Worm (Caenorhabditis elegans): ENCODE results near the gene C27A7.5.
"Not testable (repeated sequence)": the region's sequence is repeated elsewhere in the genome, so short reads cannot be mapped to it uniquely, and the experiment has no call there.

C27A7.5 gene

DNA sequence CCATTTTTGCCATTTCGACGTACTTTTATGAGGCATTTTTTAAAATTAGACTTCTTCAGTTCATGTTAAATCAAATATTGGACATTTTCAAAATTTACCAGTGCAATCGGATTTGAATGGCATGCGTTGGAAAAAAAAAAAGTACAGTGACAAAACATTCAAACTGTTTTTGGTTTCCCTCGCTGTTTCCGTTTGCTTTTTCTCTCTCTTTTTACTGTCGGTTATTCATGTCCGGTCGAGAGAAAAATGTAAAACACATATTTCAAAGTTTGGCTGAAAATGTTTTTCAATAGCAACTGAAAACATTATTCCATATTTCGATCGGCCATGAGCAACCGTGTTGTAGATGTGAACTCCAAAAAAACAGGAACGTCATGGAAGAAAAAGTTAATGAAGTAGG is 21.5 kb downstream of the C27A7.5 start, which contains the start of gene C27A7.3:
TSS of gene C27A7.3 (plus strand) at position 301 of the 400 bp plus-strand sequence.
- TF ChIP-seq W03F9.2 (tag; optimal IDR thresholded peaks at IDR 0.05): no peak
- TF ChIP-seq him-1 (tag; optimal IDR thresholded peaks at IDR 0.05): no peak
- no peak for TF ChIP-seq dao-5 (tag; optimal IDR thresholded peaks at IDR 0.05)

DNA sequence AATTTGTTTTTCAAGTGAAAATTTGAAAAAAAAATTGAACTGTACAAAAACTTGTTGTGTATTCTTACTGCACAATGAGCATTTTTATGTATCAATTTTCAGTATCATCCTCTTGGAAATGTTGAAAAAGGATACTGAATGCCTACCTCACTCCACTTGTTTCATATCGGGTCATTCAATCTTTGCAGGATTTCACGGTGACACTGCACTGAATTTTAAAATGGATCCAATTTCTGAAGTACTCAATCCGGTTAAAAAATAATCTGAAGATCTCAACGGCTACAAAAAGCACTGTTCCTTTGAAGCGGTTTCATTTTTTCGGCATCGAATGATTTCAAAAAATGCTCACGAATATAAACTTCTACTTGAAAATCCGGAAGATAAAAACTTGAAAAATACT is 24.2 kb downstream of the C27A7.5 start:
- TF ChIP-seq him-1 (tag; optimal IDR thresholded peaks at IDR 0.05) (no peak), W03F9.2 (tag; optimal IDR thresholded peaks at IDR 0.05) (no peak), dao-5 (tag; optimal IDR thresholded peaks at IDR 0.05) (no peak)

DNA sequence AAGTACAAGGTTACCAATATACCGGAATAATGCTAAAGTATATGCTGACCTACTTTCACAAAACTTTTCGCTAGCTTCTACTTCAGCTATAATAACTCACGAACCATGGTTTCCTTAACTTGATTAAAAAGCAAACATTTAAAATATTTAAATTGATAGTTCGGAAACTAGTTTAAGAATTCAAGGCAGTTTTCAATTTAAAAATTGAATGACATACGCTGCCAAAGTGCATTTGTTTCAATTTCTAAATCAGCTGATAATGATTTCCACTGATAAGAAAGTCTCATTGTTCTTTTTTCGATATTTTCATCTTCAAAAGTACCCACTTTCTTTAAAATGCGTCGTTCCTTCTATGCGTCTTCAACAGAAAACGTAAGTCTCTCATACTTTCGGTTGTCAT is 31.0 kb downstream of the C27A7.5 start, which contains the start of gene enpp-1:
TSS of gene enpp-1 (plus strand) at position 301 of the 400 bp plus-strand sequence.
- TF ChIP-seq W03F9.2, dao-5, him-1 (tag; optimal IDR thresholded peaks at IDR 0.05): not testable (repeated sequence)

DNA sequence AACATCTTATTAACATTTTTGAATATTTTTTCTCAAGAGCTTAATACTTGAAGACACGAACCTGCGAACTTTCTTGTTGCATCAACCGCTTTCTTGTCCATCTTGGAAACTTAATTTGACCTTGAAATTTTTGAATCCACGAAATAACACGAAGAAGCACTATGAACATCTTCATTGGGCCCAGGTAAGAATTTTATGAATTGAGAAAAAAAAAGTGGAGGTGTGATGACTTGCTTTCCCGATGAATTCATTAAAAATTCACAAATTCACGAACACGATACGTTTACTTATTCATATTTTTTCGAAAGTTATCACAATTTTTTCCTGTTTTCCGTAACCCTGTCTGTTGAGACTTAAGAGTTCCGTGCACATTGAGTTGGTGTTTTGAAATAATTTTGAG is 31.4 kb downstream of the C27A7.5 start, which contains the start of gene C27A7.6:
TSS of gene C27A7.6 (minus strand) at position 101 of the 400 bp plus-strand sequence.
- not testable (repeated sequence) for TF ChIP-seq W03F9.2, him-1, dao-5 (tag; optimal IDR thresholded peaks at IDR 0.05)

DNA sequence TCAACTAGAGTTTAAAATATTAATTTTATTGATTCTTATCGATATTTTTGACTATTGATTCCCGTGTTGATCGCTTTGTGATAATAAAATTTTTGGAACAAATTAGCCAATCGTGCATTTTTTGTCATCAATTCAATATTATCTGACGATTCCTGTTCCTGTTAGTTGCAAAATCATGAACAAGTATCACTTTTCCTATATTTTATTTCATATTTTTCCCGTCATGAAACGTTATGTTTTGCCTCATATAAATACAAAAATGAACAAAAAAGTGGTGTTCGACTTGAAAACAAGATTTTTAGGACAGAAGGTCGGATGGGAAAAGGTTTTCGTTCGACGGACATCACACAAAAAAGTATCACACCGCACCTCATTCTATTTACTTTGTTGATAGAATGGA is 40.8 kb downstream of the C27A7.5 start, which contains the start of gene C13C4.6:
TSS of gene C13C4.6 (plus strand) at position 301 of the 400 bp plus-strand sequence.
- no peak for TF ChIP-seq him-1 (tag; optimal IDR thresholded peaks at IDR 0.05)

DNA sequence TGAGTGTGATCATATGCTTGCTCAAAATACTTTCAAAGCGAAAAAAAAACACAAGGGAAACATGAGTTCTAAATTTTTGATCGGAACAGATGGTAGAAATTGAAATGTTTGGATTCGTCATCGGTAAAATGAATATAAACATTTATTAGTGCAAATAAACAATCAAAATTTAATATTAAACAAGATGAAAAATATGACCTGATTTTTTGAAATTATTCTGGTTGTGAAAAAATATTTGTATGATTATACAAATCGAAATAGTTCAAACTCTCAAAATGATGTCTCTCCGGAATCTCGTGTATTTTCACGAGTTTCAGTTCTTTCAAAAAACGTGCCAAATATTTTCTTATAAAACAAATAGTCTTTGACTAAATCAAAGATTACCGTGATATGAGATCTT is 41.7 kb downstream of the C27A7.5 start, which contains the start of gene C13C4.7:
TSS of gene C13C4.7 (minus strand) at position 101 of the 400 bp plus-strand sequence.
- TF ChIP-seq dao-5 (tag; optimal IDR thresholded peaks at IDR 0.05) (no peak), W03F9.2 (tag; optimal IDR thresholded peaks at IDR 0.05) (no peak), him-1 (tag; optimal IDR thresholded peaks at IDR 0.05) (no peak)

DNA sequence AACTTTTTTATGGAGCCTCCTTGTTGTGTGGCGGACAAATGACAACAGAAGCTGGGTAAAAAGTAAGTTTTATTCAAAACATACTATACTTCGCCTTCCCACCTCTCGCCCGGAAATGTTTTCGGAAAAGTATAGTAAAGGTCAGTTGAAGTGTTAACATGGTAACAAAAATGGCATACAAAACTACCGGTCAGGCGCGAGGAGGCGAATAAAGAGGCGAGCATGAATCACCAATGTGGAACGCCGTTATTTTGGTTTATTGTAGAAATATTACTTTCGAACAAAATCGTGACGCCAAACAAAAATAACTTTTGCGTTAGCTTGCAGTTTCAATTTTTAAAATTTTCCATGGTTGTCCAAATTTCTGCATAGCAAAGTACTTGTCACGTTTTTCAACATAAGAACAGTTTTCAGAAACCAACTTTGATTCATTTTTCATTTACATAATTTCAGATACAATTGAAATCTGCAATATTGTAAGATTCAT is 44.5 kb downstream of the C27A7.5 start, which contains the start of gene C13C4.8:
TSS of gene C13C4.8 (plus strand) at position 437 of the 487 bp plus-strand sequence.
- no peak for TF ChIP-seq W03F9.2 (tag; optimal IDR thresholded peaks at IDR 0.05)
- no peak for TF ChIP-seq him-1 (tag; optimal IDR thresholded peaks at IDR 0.05)
- TF ChIP-seq dao-5 (tag; optimal IDR thresholded peaks at IDR 0.05): no peak

DNA sequence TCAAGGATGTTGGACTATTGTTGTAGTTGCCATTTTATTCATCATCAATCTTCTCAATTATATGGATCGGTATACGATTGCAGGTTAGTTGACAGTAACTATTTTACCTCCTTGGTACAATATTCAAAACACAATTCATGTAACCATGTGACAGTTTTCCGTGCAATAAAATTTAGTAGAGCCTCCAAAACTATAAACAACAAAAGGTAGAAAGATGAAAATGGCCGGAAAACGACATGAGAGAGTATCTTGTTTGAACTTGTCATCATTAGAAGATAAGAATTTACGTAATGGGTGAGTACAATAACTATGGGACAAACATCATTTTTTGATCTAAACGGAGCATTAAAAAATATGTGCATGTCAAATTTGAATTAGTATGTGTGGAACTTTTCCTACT is 47.0 kb downstream of the C27A7.5 start:
- TF ChIP-seq dao-5 (tag; optimal IDR thresholded peaks at IDR 0.05): no peak
- no peak for TF ChIP-seq him-1 (tag; optimal IDR thresholded peaks at IDR 0.05)
- TF ChIP-seq W03F9.2 (tag; optimal IDR thresholded peaks at IDR 0.05): no peak

DNA sequence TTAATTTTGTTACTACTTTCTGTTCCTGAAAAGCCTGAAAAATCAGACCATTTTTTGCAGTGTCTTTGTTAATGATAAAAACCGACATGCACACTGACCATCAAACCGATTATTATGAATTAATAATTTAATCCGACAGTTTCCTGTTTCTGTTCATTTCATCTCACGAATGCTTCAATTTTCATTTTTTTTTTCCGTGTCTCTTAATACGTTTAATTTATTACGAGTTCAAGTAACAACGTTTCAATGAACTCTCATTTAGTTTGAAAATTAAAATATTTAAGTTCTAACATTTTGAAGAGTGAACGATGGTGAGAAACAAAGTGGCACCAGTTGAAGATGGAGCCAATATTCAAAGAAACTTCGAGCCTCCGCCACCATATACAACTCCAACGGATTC is 47.4 kb downstream of the C27A7.5 start, which contains the start of gene spin-1:
TSS of gene spin-1 (plus strand) at position 301 of the 400 bp plus-strand sequence.
- TF ChIP-seq W03F9.2 (tag; optimal IDR thresholded peaks at IDR 0.05) (no peak), dao-5 (tag; optimal IDR thresholded peaks at IDR 0.05) (no peak), him-1 (tag; optimal IDR thresholded peaks at IDR 0.05) (no peak)

DNA sequence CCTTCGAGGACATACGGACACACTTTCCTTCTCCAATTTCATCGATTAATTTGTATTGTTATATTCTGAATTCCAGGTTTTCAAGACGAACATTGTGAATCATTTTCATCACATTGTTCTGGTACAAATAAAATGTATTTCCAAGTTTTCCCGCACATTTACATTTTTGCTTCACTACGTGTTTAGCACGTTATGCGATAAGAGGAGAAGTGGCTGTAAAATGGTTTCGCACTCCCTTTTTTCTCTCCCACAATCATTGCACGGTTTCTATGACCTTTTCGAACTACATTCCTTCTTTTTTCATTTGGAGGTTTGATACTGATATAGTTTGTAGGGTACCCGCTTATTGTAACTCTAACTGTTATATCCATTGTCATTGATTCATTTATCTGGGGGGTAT is 48.4 kb downstream of the C27A7.5 start:
- TF ChIP-seq W03F9.2 (tag; optimal IDR thresholded peaks at IDR 0.05) (no peak), him-1 (tag; optimal IDR thresholded peaks at IDR 0.05) (no peak), dao-5 (tag; optimal IDR thresholded peaks at IDR 0.05) (no peak)

DNA sequence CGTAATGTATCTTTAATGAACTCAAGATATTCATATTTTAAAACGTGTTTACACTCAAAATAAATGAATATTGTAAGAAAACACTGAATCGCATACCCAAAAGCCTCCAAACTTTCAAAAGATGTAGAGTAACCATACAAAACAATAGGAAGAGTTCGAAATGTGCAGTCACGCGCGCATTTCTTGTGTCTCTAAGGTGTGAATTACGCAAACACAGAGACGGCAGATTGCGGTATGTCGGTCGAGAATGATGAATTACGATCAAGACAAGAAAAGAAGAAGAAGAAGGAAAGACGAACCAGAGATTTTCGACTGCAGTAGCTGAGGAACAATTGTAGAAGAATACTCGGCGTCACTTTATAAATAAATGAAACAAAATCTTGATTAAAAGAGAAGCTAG is 50.7 kb downstream of the C27A7.5 start, which contains the start of gene lhpp-1:
TSS of gene lhpp-1 (minus strand) at position 354 of the 400 bp plus-strand sequence.
- TF ChIP-seq dao-5 (tag; optimal IDR thresholded peaks at IDR 0.05): no peak
- TF ChIP-seq W03F9.2 (tag; optimal IDR thresholded peaks at IDR 0.05): no peak
- no peak for TF ChIP-seq him-1 (tag; optimal IDR thresholded peaks at IDR 0.05)

DNA sequence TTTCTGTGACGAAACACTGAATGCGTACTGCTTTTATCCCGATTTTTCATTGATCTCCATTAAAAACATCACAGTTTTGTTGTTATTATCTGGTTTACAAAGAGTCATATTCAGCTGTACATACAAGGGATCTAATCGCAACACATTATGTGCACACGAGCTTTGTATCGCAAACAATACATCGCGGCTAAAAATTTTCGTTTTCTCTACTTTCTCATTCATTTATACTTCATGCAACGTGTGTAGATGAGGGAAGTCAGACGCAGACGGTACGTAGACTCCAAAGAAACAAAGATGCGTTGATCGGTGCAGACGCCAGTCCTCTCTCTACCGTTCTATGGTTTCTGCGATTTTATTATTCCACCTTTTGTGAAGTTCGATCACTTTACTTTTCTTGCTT is 55.3 kb downstream of the C27A7.5 start, which contains the start of gene nhr-136:
TSS of gene nhr-136 (plus strand) at position 301 of the 400 bp plus-strand sequence.
- no peak for TF ChIP-seq dao-5 (tag; optimal IDR thresholded peaks at IDR 0.05)
- TF ChIP-seq W03F9.2 (tag; optimal IDR thresholded peaks at IDR 0.05): no peak
- TF ChIP-seq him-1 (tag; optimal IDR thresholded peaks at IDR 0.05): no peak
